Fruit fly (Drosophila melanogaster) whole organism, prepupa: ENCODE measurements around the gene Ppat-Dpck.

Experiments used
- CG11762 ChIP-seq: fragments of 200-800 bp; sonication (Bioruptor generic); optimal IDR thresholded peaks from 3 replicates; lab custom pipeline; 2016; ENCODE audit warnings: missing biosample characterization, missing genetic modification characterization; ENCODE audit not compliant: insufficient read depth
- CG1621 ChIP-seq: fragments of 200-800 bp; sonication (Bioruptor generic); optimal IDR thresholded peaks from 3 replicates; lab custom pipeline; 2018; ENCODE audit warnings: missing biosample characterization, mild to moderate bottlenecking, missing genetic modification characterization
- CG6792 ChIP-seq: fragments of 200-800 bp; sonication (Bioruptor generic); optimal IDR thresholded peaks from 3 replicates; lab custom pipeline; 2016; ENCODE audit warnings: missing biosample characterization, missing genetic modification characterization
- CG7368 ChIP-seq: fragments of 200-800 bp; sonication (Bioruptor generic); optimal IDR thresholded peaks from 3 replicates; lab custom pipeline; 2016; ENCODE audit warnings: missing biosample characterization, missing genetic modification characterization
- CG8319 ChIP-seq: fragments of 200-800 bp; sonication (Bioruptor generic); optimal IDR thresholded peaks from 3 replicates; lab custom pipeline; 2016; ENCODE audit warnings: missing biosample characterization, missing genetic modification characterization
- CG8632 ChIP-seq: fragments of 200-800 bp; sonication (Bioruptor generic); optimal IDR thresholded peaks from 3 replicates; lab custom pipeline; 2016; ENCODE audit warnings: missing biosample characterization, missing genetic modification characterization
- Ets21C ChIP-seq: fragments of 200-800 bp; sonication (Bioruptor generic); optimal IDR thresholded peaks from 3 replicates; lab custom pipeline; 2016; ENCODE audit warnings: missing biosample characterization, missing genetic modification characterization
- OdsH ChIP-seq: fragments of 200-800 bp; sonication (Bioruptor generic); optimal IDR thresholded peaks from 3 replicates; lab custom pipeline; 2016; ENCODE audit warnings: missing biosample characterization, missing genetic modification characterization
- fd59A ChIP-seq: fragments of 200-800 bp; sonication (Bioruptor generic); optimal IDR thresholded peaks from 2 replicates; lab custom pipeline; 2017; ENCODE audit warnings: missing biosample characterization, mild to moderate bottlenecking, missing genetic modification characterization, missing genetic modification reagents
- svp ChIP-seq: fragments of 200-800 bp; sonication (Bioruptor generic); peaks from one replicate; lab custom pipeline; 2016; ENCODE audit warnings: missing biosample characterization, missing genetic modification characterization
- vri ChIP-seq: fragments of 200-800 bp; sonication (Bioruptor generic); optimal IDR thresholded peaks from 3 replicates; lab custom pipeline; 2016; ENCODE audit warnings: missing biosample characterization, mild to moderate bottlenecking, missing genetic modification characterization

DNA sequence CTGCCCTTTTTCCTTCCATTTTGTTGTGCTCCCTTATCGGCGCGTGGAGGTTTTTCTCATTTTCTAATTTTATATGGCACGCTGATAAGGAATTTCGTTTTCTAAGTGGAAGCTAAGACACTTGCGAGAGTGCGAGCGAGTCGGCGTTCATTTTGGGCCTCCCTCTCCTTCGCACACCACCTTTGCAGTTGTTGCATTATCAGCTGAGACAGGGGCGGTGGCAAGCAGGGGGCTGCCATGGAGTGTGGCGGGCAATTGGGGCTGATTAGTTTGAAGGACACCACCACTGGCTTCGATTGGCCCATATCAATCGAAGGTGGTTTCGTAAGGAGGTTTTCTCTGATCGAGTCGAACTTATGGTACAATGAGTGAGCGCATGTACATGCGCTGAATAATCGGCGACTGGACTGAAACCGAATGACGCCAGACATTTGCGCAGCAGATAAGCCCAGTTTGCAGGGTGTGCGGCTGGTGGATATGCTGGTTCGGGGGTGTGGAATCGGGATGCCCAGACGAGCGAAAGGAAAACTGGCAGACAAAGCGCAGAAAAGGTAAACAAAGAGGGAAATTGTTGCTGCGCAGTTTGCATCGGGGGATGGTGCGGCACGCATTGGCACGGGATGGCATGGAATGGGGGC is 41.2 kb upstream of the Ppat-Dpck start:
- TF ChIP-seq CG11762 (GFP tag; lab: Kevin White, UChicago) (no peak), vri (GFP tag; lab: Kevin White, UChicago) (peak; percentile 33), OdsH (GFP tag; lab: Kevin White, UChicago) (no peak), svp (GFP tag; lab: Kevin White, UChicago) (peak; percentile 55), fd59A (no peak), CG7368 (GFP tag; lab: Kevin White, UChicago) (no peak), CG6792 (GFP tag; lab: Kevin White, UChicago) (no peak), Ets21C (GFP tag; lab: Kevin White, UChicago) (no peak), CG8632 (GFP tag; lab: Kevin White, UChicago) (no peak), CG8319 (GFP tag; lab: Kevin White, UChicago) (no peak), CG1621 (no peak)
